Fruit fly (Drosophila melanogaster): Measurements from ENCODE around the gene Mulk.

The Mulk gene

dm6 chr2L:10255725-10256158 lies 14.1 kb upstream of the Mulk start, which contains the start of gene CG5676 (continued):
- TF ChIP-seq nmo (GFP tag; optimal IDR thresholded peaks at IDR 0.05) (peak; percentile 39), CG4730 (GFP tag; IDR thresholded peaks at IDR 0.05) (no peak), en (GFP tag; optimal IDR thresholded peaks at IDR 0.05) (no peak), Sry-δ (GFP tag; optimal IDR thresholded peaks at IDR 0.05) (peak; percentile 38), CG18262 (tag; optimal IDR thresholded peaks at IDR 0.05) (peak; percentile 4), CG10366 (GFP tag; IDR thresholded peaks at IDR 0.05) (no peak), CG11723 (GFP tag; optimal IDR thresholded peaks at IDR 0.05) (peak; percentile 51), Neu2 (GFP tag; optimal IDR thresholded peaks at IDR 0.05; ENCODE audit: borderline replicate concordance) (no peak), yki (optimal IDR thresholded peaks at IDR 0.05) (no peak), pita (GFP tag; optimal IDR thresholded peaks at IDR 0.05) (no peak), pb (GFP tag; optimal IDR thresholded peaks at IDR 0.05) (no peak), pfk (GFP tag; optimal IDR thresholded peaks at IDR 0.05) (peak; percentile 97), fd64A (GFP tag; optimal IDR thresholded peaks at IDR 0.05) (no peak), wdn (GFP tag; IDR thresholded peaks at IDR 0.05) (no peak), CG11398 (GFP tag; optimal IDR thresholded peaks at IDR 0.05) (no peak), btn (GFP tag; optimal IDR thresholded peaks at IDR 0.05) (no peak), phol (tag; optimal IDR thresholded peaks at IDR 0.05) (peak; percentile 26), HmgZ (tag; optimal IDR thresholded peaks at IDR 0.05) (no peak), ac (GFP tag; optimal IDR thresholded peaks at IDR 0.05) (no peak), CG10959 (GFP tag; IDR thresholded peaks at IDR 0.05) (no peak), CG13287 (GFP tag; IDR thresholded peaks at IDR 0.05; ENCODE audit: partially characterized antibody) (no peak; the same call in 1 of the 2 replicates), CG10543 (GFP tag; optimal IDR thresholded peaks at IDR 0.05) (no peak), Elba2 (GFP tag; optimal IDR thresholded peaks at IDR 0.05) (no peak), CG15011 (GFP tag; optimal IDR thresholded peaks at IDR 0.05) (no peak), MBD-R2 (GFP tag; IDR thresholded peaks at IDR 0.05) (peak; percentile 70)

- TF ChIP-seq lov (optimal IDR thresholded peaks at IDR 0.05) (peak; percentile 80), lov (GFP tag; IDR thresholded peaks at IDR 0.05) (no peak), eve (GFP tag; optimal IDR thresholded peaks at IDR 0.05) (peak in 1 of 2 experiments; percentile 36), Drgx (GFP tag; IDR thresholded peaks at IDR 0.05) (0 out of 2 replicates have a peak, but pooled peaks have one; percentile 27), CG12769 (tag; optimal IDR thresholded peaks at IDR 0.05) (no peak), pan (optimal IDR thresholded peaks at IDR 0.05) (no peak), pan (GFP tag; optimal IDR thresholded peaks at IDR 0.05 in 1 of 2, IDR thresholded peaks at IDR 0.05 in 1 of 2) (peak in 1 of 2 experiments; percentile 48), cg (GFP tag; optimal IDR thresholded peaks at IDR 0.05) (peak; percentile 91), zfh1 (GFP tag; IDR thresholded peaks at IDR 0.05) (peak; percentile 13; the same call in 1 of the 3 replicates), lola (GFP tag; optimal IDR thresholded peaks at IDR 0.05) (peak in 1 of 3 experiments; percentile 44), CG15479 (GFP tag; optimal IDR thresholded peaks at IDR 0.05) (peak; percentile 47), Atf-2 (GFP tag; optimal IDR thresholded peaks at IDR 0.05) (no peak), CG8388 (GFP tag; optimal IDR thresholded peaks at IDR 0.05) (peak; percentile 99), Kr (GFP tag; optimal IDR thresholded peaks at IDR 0.05) (peak; percentile 68), sens (GFP tag) (peak; percentile 49), mam (GFP tag; optimal IDR thresholded peaks at IDR 0.05) (no peak)
Measured at dm6 chr2L:10259960-10260749, 9.7 kb upstream of the Mulk start.

Data from whole organism, embryonic.